Worm (Caenorhabditis elegans) whole organism, late embryonic: ENCODE measurements around the gene T07C4.3.

Experiments
- C08G9.2 ChIP-seq: sonication (generic microtip); optimal IDR thresholded peaks from 2 replicates; lab custom pipeline; 2016; ENCODE audit warnings: mild to moderate bottlenecking, missing genetic modification characterization, moderate library complexity, missing compliant biosample characterization
- ceh-31 ChIP-seq: sonication (generic microtip); optimal IDR thresholded peaks from 2 replicates; lab custom pipeline; 2016; ENCODE audit warnings: missing genetic modification characterization, missing compliant biosample characterization
- elt-2 ChIP-seq: sonication (generic microtip); optimal IDR thresholded peaks from 2 replicates; lab custom pipeline; 2016; ENCODE audit warnings: missing genetic modification reagents, missing genetic modification characterization, missing compliant biosample characterization
- hlh-13 ChIP-seq: fragments of 200-800 bp; sonication (Bioruptor generic); optimal IDR thresholded peaks from 2 replicates; lab custom pipeline; 2018; ENCODE audit warnings: mild to moderate bottlenecking, missing genetic modification characterization, missing compliant biosample characterization
- unc-3 ChIP-seq, 2 experiments: fragments of 200-800 bp in 1 of 2; sonication (Bioruptor generic) in 1 of 2; sonication (generic microtip) in 1 of 2; conservative IDR thresholded peaks in 1 of 2; optimal IDR thresholded peaks in 1 of 2; 2 replicates each; pipeline versions ENCODE4 v1.3.6 to Lab custom; 2016 to 2022; ENCODE audit warnings: missing compliant biosample characterization in 2 of 2, missing genetic modification characterization in 2 of 2, missing genetic modification reagents in 1 of 2
- zip-5 ChIP-seq: sonication (generic microtip); optimal IDR thresholded peaks from 2 replicates; lab custom pipeline; 2016; ENCODE audit warnings: missing genetic modification characterization, missing compliant biosample characterization

- no peak for TF ChIP-seq ceh-31 (tag; lab: Kevin White, UChicago)
- TF ChIP-seq hlh-13 (GFP tag; lab: Kevin White, UChicago) = no peak
- no peak for TF ChIP-seq elt-2 (tag; lab: Kevin White, UChicago)
- no peak for TF ChIP-seq zip-5 (tag; lab: Kevin White, UChicago)
- no peak for TF ChIP-seq unc-3 (GFP tag; conservative IDR thresholded peaks at IDR 0.05; lab: Robert Waterston, UW)
- TF ChIP-seq unc-3 (tag; optimal IDR thresholded peaks at IDR 0.05; lab: Kevin White, UChicago) = no peak
- TF ChIP-seq C08G9.2 (tag; lab: Kevin White, UChicago) = no peak
Observed at ce11 chrIII:10391628-10392027, 39.7 kb downstream of the T07C4.3 start, which contains the start of gene M03C11.9.
